Fruit fly (Drosophila melanogaster) whole organism, embryonic: ENCODE results near the gene Tps1.

Experiments used
- CG10979 ChIP-seq: fragments of 200-800 bp; sonication (Bioruptor generic); optimal IDR thresholded peaks from 2 replicates; lab custom pipeline; 2018; ENCODE audit warnings: missing biosample characterization, mild to moderate bottlenecking, missing genetic modification characterization, moderate library complexity
- CG11456 ChIP-seq: fragments of 200-800 bp; sonication (Bioruptor generic); IDR thresholded peaks from 3 replicates; pipeline ENCODE4 v1.3.6; 2022; ENCODE audit warnings: missing biosample characterization, missing genetic modification characterization
- CG12236 ChIP-seq: fragments of 200-800 bp; sonication (Bioruptor generic); optimal IDR thresholded peaks from 2 replicates; lab custom pipeline; 2016; ENCODE audit warnings: missing biosample characterization, missing genetic modification characterization
- CG15073 ChIP-seq: fragments of 200-800 bp; sonication (Bioruptor generic); optimal IDR thresholded peaks from 2 replicates; lab custom pipeline; 2016; ENCODE audit warnings: missing biosample characterization, missing genetic modification characterization
- CG15479 ChIP-seq: fragments of 200-800 bp; sonication (Bioruptor generic); optimal IDR thresholded peaks from 3 replicates; lab custom pipeline; 2019; ENCODE audit warnings: missing biosample characterization, mild to moderate bottlenecking, missing genetic modification characterization, moderate library complexity
- CG15696 ChIP-seq: fragments of 200-800 bp; sonication (Bioruptor generic); optimal IDR thresholded peaks from 2 replicates; lab custom pipeline; 2019; ENCODE audit warnings: missing biosample characterization, mild to moderate bottlenecking, missing genetic modification characterization, moderate library complexity
- CG1602 ChIP-seq: fragments of 200-800 bp; sonication (Bioruptor generic); optimal IDR thresholded peaks from 3 replicates; lab custom pipeline; 2016; ENCODE audit warnings: missing biosample characterization, missing genetic modification characterization
- CG1603 ChIP-seq: fragments of 200-800 bp; sonication (Bioruptor generic); optimal IDR thresholded peaks from 2 replicates; lab custom pipeline; 2019; ENCODE audit warnings: missing biosample characterization, mild to moderate bottlenecking, missing genetic modification characterization, moderate library complexity
- CG16813 ChIP-seq: fragments of 200-800 bp; sonication (Bioruptor generic); IDR thresholded peaks from 3 replicates; pipeline ENCODE4 v1.3.6; 2022; ENCODE audit warnings: missing biosample characterization, missing genetic modification characterization; ENCODE audit not compliant: partially characterized antibody
- CG17612 ChIP-seq: fragments of 200-800 bp; sonication (Bioruptor generic); IDR thresholded peaks from 2 replicates; pipeline ENCODE4 v1.3.6; 2022; ENCODE audit warnings: missing biosample characterization, missing genetic modification characterization
- CG2202 ChIP-seq: fragments of 200-800 bp; sonication (Bioruptor generic); optimal IDR thresholded peaks from 2 replicates; lab custom pipeline; 2018; ENCODE audit warnings: missing biosample characterization, mild to moderate bottlenecking, missing genetic modification characterization
- CG2875 ChIP-seq: fragments of 200-800 bp; sonication (Bioruptor generic); optimal IDR thresholded peaks from 2 replicates; lab custom pipeline; 2017; ENCODE audit warnings: missing biosample characterization, mild to moderate bottlenecking, missing genetic modification characterization, missing genetic modification reagents
- CG33557 ChIP-seq: fragments of 200-800 bp; sonication (Bioruptor generic); optimal IDR thresholded peaks from 2 replicates; lab custom pipeline; 2019; ENCODE audit warnings: missing biosample characterization, mild to moderate bottlenecking, missing genetic modification characterization, moderate library complexity
- CG3407 ChIP-seq: fragments of 200-800 bp; sonication (Bioruptor generic); optimal IDR thresholded peaks from 2 replicates; lab custom pipeline; 2018; ENCODE audit warnings: missing biosample characterization, mild to moderate bottlenecking, missing genetic modification characterization
- CG34224 ChIP-seq: fragments of 200-800 bp; sonication (Bioruptor generic); IDR thresholded peaks from 3 replicates; pipeline ENCODE4 v1.3.6; 2022; ENCODE audit warnings: missing biosample characterization, missing genetic modification characterization; ENCODE audit not compliant: partially characterized antibody
- CG4424 ChIP-seq: fragments of 200-800 bp; sonication (Bioruptor generic); optimal IDR thresholded peaks from 3 replicates; lab custom pipeline; 2016; ENCODE audit warnings: missing biosample characterization, missing genetic modification characterization
- CG4854 ChIP-seq: fragments of 200-800 bp; sonication (Bioruptor generic); optimal IDR thresholded peaks from 2 replicates; lab custom pipeline; 2016; ENCODE audit warnings: missing biosample characterization, missing genetic modification characterization, inconsistent platforms
- CG5245 ChIP-seq: fragments of 200-800 bp; sonication (Bioruptor generic); optimal IDR thresholded peaks from 3 replicates; lab custom pipeline; 2016; ENCODE audit warnings: missing biosample characterization, missing genetic modification characterization
- CG6689 ChIP-seq: fragments of 200-800 bp; sonication (Bioruptor generic); IDR thresholded peaks from 2 replicates; pipeline ENCODE4 v1.3.6; 2022; ENCODE audit warnings: missing biosample characterization, missing genetic modification characterization
- CG7786 ChIP-seq: fragments of 200-800 bp; sonication (Bioruptor generic); optimal IDR thresholded peaks from 2 replicates; lab custom pipeline; 2016; ENCODE audit warnings: missing biosample characterization, missing genetic modification characterization
- D19A ChIP-seq: fragments of 200-800 bp; optimal IDR thresholded peaks from 3 replicates; lab custom pipeline; 2019; ENCODE audit warnings: missing biosample characterization, mild to moderate bottlenecking, missing genetic modification characterization, moderate library complexity
- Hr78 ChIP-seq, 2 experiments: fragments of 200-800 bp in 1 of 2; fragments of >200 bp in 1 of 2; sonication (Bioruptor generic) in 1 of 2; optimal IDR thresholded peaks; 2 replicates each; lab custom pipeline; 2017 to 2019; ENCODE audit warnings: missing biosample characterization in 2 of 2, missing genetic modification characterization in 2 of 2, mild to moderate bottlenecking in 1 of 2, moderate library complexity in 1 of 2
- MTF-1 ChIP-seq: fragments of 200-800 bp; sonication (Bioruptor generic); optimal IDR thresholded peaks from 2 replicates; lab custom pipeline; 2018; ENCODE audit warnings: missing biosample characterization, mild to moderate bottlenecking, missing genetic modification characterization, borderline replicate concordance
- Med ChIP-seq: fragments of 200-800 bp; sonication (Bioruptor generic); peaks from one replicate; lab custom pipeline; 2016; ENCODE audit warnings: missing biosample characterization, missing genetic modification characterization, mild to moderate bottlenecking, inconsistent platforms, moderate library complexity
- NC2β ChIP-seq: fragments of 200-800 bp; sonication (Bioruptor generic); optimal IDR thresholded peaks from 2 replicates; lab custom pipeline; 2016; ENCODE audit warnings: missing biosample characterization, missing genetic modification characterization
- NK7.1 ChIP-seq: fragments of 200-800 bp; sonication (Bioruptor generic); optimal IDR thresholded peaks from 3 replicates; lab custom pipeline; 2016; ENCODE audit warnings: missing biosample characterization, missing genetic modification characterization
- Nf-YB ChIP-seq: fragments of 200-800 bp; sonication (Bioruptor generic); optimal IDR thresholded peaks from 3 replicates; lab custom pipeline; 2019; ENCODE audit warnings: missing biosample characterization, mild to moderate bottlenecking, missing genetic modification characterization, moderate library complexity
- Nf-YC ChIP-seq: fragments of 200-800 bp; optimal IDR thresholded peaks from 3 replicates; lab custom pipeline; 2019; ENCODE audit warnings: missing biosample characterization, mild to moderate bottlenecking, missing genetic modification characterization, moderate library complexity
- Poxn ChIP-seq: fragments of 200-800 bp; sonication (Bioruptor generic); IDR thresholded peaks from 2 replicates; pipeline ENCODE4 v1.3.6; 2022; ENCODE audit warnings: missing biosample characterization, missing genetic modification characterization
- bbx ChIP-seq: fragments of 200-800 bp; sonication (Bioruptor generic); IDR thresholded peaks from 2 replicates; pipeline ENCODE4 v1.3.6; 2022; ENCODE audit warnings: missing biosample characterization, missing genetic modification characterization; ENCODE audit not compliant: partially characterized antibody
- bcd ChIP-seq: fragments of 200-800 bp; sonication (Bioruptor generic); optimal IDR thresholded peaks from 2 replicates; lab custom pipeline; 2017; ENCODE audit warnings: missing biosample characterization, mild to moderate bottlenecking, missing genetic modification characterization
- cas ChIP-seq: fragments of 200-800 bp; sonication (Bioruptor generic); IDR thresholded peaks from 2 replicates; pipeline ENCODE4 v1.3.6; 2022; ENCODE audit warnings: missing biosample characterization, missing genetic modification characterization
- chinmo ChIP-seq: fragments of 200-800 bp; sonication (Bioruptor generic); IDR thresholded peaks from 4 replicates; pipeline ENCODE4 v1.3.6; 2022; ENCODE audit warnings: missing biosample characterization, missing genetic modification characterization; ENCODE audit not compliant: partially characterized antibody
- dmrt11E ChIP-seq: fragments of 200-800 bp; sonication (Bioruptor generic); optimal IDR thresholded peaks from 3 replicates; lab custom pipeline; 2018; ENCODE audit warnings: missing biosample characterization, mild to moderate bottlenecking, missing genetic modification characterization, moderate library complexity
- fd3F ChIP-seq: fragments of 200-800 bp; sonication (Bioruptor generic); optimal IDR thresholded peaks from 2 replicates; lab custom pipeline; 2018; ENCODE audit warnings: missing biosample characterization, mild to moderate bottlenecking, missing genetic modification characterization, moderate library complexity
- gcm ChIP-seq: fragments of 200-800 bp; sonication (Bioruptor generic); optimal IDR thresholded peaks from 2 replicates; lab custom pipeline; 2019; ENCODE audit warnings: missing biosample characterization, mild to moderate bottlenecking, missing genetic modification characterization, moderate library complexity
- grau ChIP-seq: fragments of 200-800 bp; optimal IDR thresholded peaks from 3 replicates; lab custom pipeline; 2019; ENCODE audit warnings: missing biosample characterization, mild to moderate bottlenecking, missing genetic modification characterization, moderate library complexity
- gsb-n ChIP-seq: fragments of 200-800 bp; sonication (Bioruptor generic); optimal IDR thresholded peaks from 3 replicates; lab custom pipeline; 2018; ENCODE audit warnings: missing biosample characterization, mild to moderate bottlenecking, missing genetic modification characterization
- kni ChIP-seq: fragments of 200-800 bp; sonication (Bioruptor generic); optimal IDR thresholded peaks from 3 replicates; lab custom pipeline; 2017; ENCODE audit warnings: mild to moderate bottlenecking, missing biosample characterization, missing genetic modification reagents, missing genetic modification characterization
- lola ChIP-seq, 3 experiments: fragments of >200 bp in 2 of 3; fragments of 200-800 bp in 1 of 3; sonication (Bioruptor generic) in 1 of 3; optimal IDR thresholded peaks; 2 replicates each; lab custom pipeline; 2017 to 2019; ENCODE audit warnings: missing biosample characterization in 3 of 3, missing genetic modification characterization in 3 of 3, mild to moderate bottlenecking in 1 of 3, moderate library complexity in 1 of 3
- oc ChIP-seq: fragments of 200-800 bp; sonication (Bioruptor generic); optimal IDR thresholded peaks from 2 replicates; lab custom pipeline; 2018; ENCODE audit warnings: missing biosample characterization, mild to moderate bottlenecking, missing genetic modification characterization, moderate library complexity
- pita ChIP-seq: fragments of 200-800 bp; sonication (Bioruptor generic); optimal IDR thresholded peaks from 2 replicates; lab custom pipeline; 2017; ENCODE audit warnings: missing biosample characterization, mild to moderate bottlenecking, missing genetic modification characterization
- pnt ChIP-seq: fragments of 200-800 bp; sonication (Bioruptor generic); optimal IDR thresholded peaks from 3 replicates; lab custom pipeline; 2016; ENCODE audit warnings: missing biosample characterization, missing genetic modification characterization
- scrt ChIP-seq: fragments of 200-800 bp; sonication (Bioruptor generic); optimal IDR thresholded peaks from 2 replicates; lab custom pipeline; 2018; ENCODE audit warnings: missing biosample characterization, mild to moderate bottlenecking, missing genetic modification characterization, moderate library complexity
- sens ChIP-seq: fragments of 200-800 bp; sonication (Bioruptor generic); peaks from one replicate; lab custom pipeline; 2016; ENCODE audit warnings: missing biosample characterization, missing genetic modification characterization
- tna ChIP-seq: fragments of 200-800 bp; sonication (Bioruptor generic); IDR thresholded peaks from 2 replicates; pipeline ENCODE4 v1.3.6; 2022; ENCODE audit warnings: missing biosample characterization, missing genetic modification characterization; ENCODE audit not compliant: partially characterized antibody
- unpg ChIP-seq: fragments of 200-800 bp; sonication (Bioruptor generic); optimal IDR thresholded peaks from 3 replicates; lab custom pipeline; 2018; ENCODE audit warnings: missing biosample characterization, mild to moderate bottlenecking, missing genetic modification characterization, moderate library complexity
- z ChIP-seq: fragments of 200-800 bp; sonication (Bioruptor generic); IDR thresholded peaks from 3 replicates; pipeline ENCODE4 v1.3.6; 2022; ENCODE audit warnings: missing biosample characterization, missing genetic modification characterization

The Tps1 gene

DNA sequence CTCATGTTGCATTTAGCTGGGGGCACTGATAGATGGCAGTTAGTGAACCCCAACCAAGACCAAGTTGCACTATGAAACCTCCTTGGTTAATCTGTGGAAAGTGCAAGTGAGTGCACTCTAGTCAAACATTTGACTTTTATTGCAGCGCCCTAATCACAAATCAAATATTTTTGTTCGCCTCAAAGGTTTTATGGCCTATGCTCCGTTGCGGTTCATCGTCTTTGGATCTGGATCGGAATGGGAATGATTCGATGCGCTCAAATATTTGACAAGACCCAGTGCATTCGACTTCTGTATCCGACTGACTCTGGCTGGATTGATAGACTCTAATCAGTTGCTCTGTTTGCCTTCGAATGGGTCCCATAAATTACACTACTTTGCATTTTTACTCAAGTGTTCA is 23.2 kb upstream of the Tps1 start (continued):
- TF ChIP-seq gsb-n: peak; percentile 73
- peak; percentile 50 for TF ChIP-seq CG2202 (tag; lab: Kevin White, UChicago)
- TF ChIP-seq CG15479: peak; percentile 49
- TF ChIP-seq Nf-YC (tag; lab: Kevin White, UChicago): no peak
- TF ChIP-seq CG15696 (tag; lab: Kevin White, UChicago): peak; percentile 55
- TF ChIP-seq CG1602 (GFP tag; lab: Kevin White, UChicago): no peak
- TF ChIP-seq unpg: peak; percentile 0
- peak; percentile 5 for TF ChIP-seq Med (GFP tag; lab: Kevin White, UChicago)
- TF ChIP-seq CG6689 (GFP tag; lab: Robert Waterston, UW): no peak
- TF ChIP-seq CG3407 (GFP tag; lab: Kevin White, UChicago): peak; percentile 5
- TF ChIP-seq CG34224 (GFP tag; lab: Robert Waterston, UW): no peak
- TF ChIP-seq Hr78 (GFP tag; optimal IDR thresholded peaks at IDR 0.05; lab: Kevin White, UChicago): peak in 1 of 2 experiments; percentile 74
- TF ChIP-seq pnt (GFP tag; lab: Kevin White, UChicago): no peak
- peak; percentile 25 for TF ChIP-seq CG2875 (GFP tag; lab: Kevin White, UChicago)
- peak; percentile 5 for TF ChIP-seq Nf-YB (GFP tag; lab: Kevin White, UChicago)
- TF ChIP-seq CG7786 (GFP tag; lab: Kevin White, UChicago): no peak
- no peak for TF ChIP-seq gcm (GFP tag; lab: Kevin White, UChicago)
- peak; percentile 14 for TF ChIP-seq CG10979 (tag; lab: Kevin White, UChicago)
- peak; percentile 44 for TF ChIP-seq CG1603 (tag; lab: Kevin White, UChicago)
- peak in 1 of 3 experiments; percentile 41 for TF ChIP-seq lola (GFP tag; optimal IDR thresholded peaks at IDR 0.05; lab: Kevin White, UChicago)
- TF ChIP-seq CG33557 (GFP tag; lab: Kevin White, UChicago): peak; percentile 54
- no peak for TF ChIP-seq Poxn (GFP tag; lab: Robert Waterston, UW)
- no peak for TF ChIP-seq bbx (GFP tag; lab: Robert Waterston, UW)
- peak; percentile 37 for TF ChIP-seq D19A (tag; lab: Kevin White, UChicago)
- 0 out of 3 replicates have a peak, but pooled peaks have one; percentile 41 for TF ChIP-seq z (GFP tag; lab: Robert Waterston, UW)
- TF ChIP-seq oc (tag; lab: Kevin White, UChicago): peak; percentile 15

DNA sequence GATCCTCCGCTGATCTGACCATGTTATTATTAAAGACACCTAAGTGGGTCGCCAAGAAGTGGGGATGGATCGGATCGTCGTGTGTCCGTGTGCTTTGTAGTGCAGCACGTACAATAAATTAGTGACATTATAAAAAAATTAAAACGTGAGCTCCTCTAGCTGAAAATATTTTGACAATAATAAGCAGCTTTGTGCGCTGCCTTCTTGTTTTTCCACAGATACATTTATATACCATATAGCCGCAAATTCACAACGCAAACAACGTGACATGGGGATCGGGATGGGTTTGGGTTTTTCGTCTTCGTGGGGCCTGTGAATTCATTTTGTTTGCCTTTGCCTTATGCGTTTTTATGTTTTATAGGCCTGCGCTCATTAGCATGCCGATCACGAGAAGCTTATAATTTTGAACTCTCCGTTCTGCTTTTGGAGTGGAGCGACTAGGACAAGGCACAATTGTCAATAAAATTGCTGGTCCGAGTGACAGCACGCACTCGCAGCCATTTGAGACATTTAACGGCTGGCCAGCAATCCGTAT is 22.3 kb upstream of the Tps1 start:
- peak; percentile 73 for TF ChIP-seq sens (GFP tag; lab: Kevin White, UChicago)
- TF ChIP-seq MTF-1 (GFP tag; lab: Kevin White, UChicago): no peak
- TF ChIP-seq kni: peak; percentile 88
- TF ChIP-seq NK7.1: no peak
- 0 out of 2 replicates have a peak, but pooled peaks have one; percentile 29 for TF ChIP-seq CG17612 (GFP tag; lab: Robert Waterston, UW)
- TF ChIP-seq Med (GFP tag; lab: Kevin White, UChicago): peak; percentile 2
- no peak for TF ChIP-seq CG11456 (GFP tag; lab: Robert Waterston, UW)
- TF ChIP-seq CG12236 (GFP tag; lab: Kevin White, UChicago): no peak
- no peak for TF ChIP-seq dmrt11E (tag; lab: Kevin White, UChicago)
- TF ChIP-seq CG5245 (GFP tag; lab: Kevin White, UChicago): no peak
- no peak for TF ChIP-seq NC2β (GFP tag; lab: Kevin White, UChicago)
- no peak for TF ChIP-seq scrt (GFP tag; lab: Kevin White, UChicago)
- TF ChIP-seq grau (tag; lab: Kevin White, UChicago): no peak
- TF ChIP-seq CG16813 (GFP tag; lab: Robert Waterston, UW): no peak
- TF ChIP-seq CG4424: no peak
- TF ChIP-seq fd3F (GFP tag; lab: Kevin White, UChicago): no peak
- no peak for TF ChIP-seq CG34224 (GFP tag; lab: Robert Waterston, UW)
- 0 out of 4 replicates have a peak, but pooled peaks have one; percentile 59 for TF ChIP-seq chinmo (GFP tag; lab: Robert Waterston, UW)
- no peak for TF ChIP-seq tna (GFP tag; lab: Robert Waterston, UW)
- TF ChIP-seq cas (GFP tag; lab: Robert Waterston, UW): no peak
- TF ChIP-seq CG4854 (GFP tag; lab: Kevin White, UChicago): no peak
- TF ChIP-seq CG15073 (GFP tag; lab: Kevin White, UChicago): no peak
- TF ChIP-seq bcd (GFP tag; lab: Kevin White, UChicago): no peak
- TF ChIP-seq pita (GFP tag; lab: Kevin White, UChicago): no peak
